Worm (Caenorhabditis elegans) whole organism, L1 larva: ENCODE results near the gene F55F10.1.

Experiments
- Y116A8C.19 ChIP-seq: sonication (generic microtip); optimal IDR thresholded peaks from 2 replicates; lab custom pipeline; 2016; ENCODE audit warnings: missing compliant biosample characterization, missing genetic modification characterization, borderline replicate concordance
- aha-1 ChIP-seq: fragments of 150-350 bp; optimal IDR thresholded peaks from 2 replicates; lab custom pipeline; 2014; ENCODE audit warnings: missing biosample characterization, missing genetic modification characterization
- blmp-1 ChIP-seq: fragments of 150-350 bp; optimal IDR thresholded peaks from 2 replicates; lab custom pipeline; 2014; ENCODE audit warnings: missing biosample characterization, missing genetic modification characterization
- ceh-8 ChIP-seq: fragments of 200-800 bp; sonication (Bioruptor generic); optimal IDR thresholded peaks from 2 replicates; lab custom pipeline; 2018; ENCODE audit warnings: mild to moderate bottlenecking, missing genetic modification characterization, moderate library complexity, missing compliant biosample characterization
- ceh-88 ChIP-seq: fragments of 200-800 bp; sonication (Bioruptor generic); IDR thresholded peaks from 2 replicates; pipeline ENCODE4 v1.3.6; 2022; ENCODE audit warnings: missing genetic modification characterization, missing compliant biosample characterization
- dpl-1 ChIP-seq, 3 experiments: fragments of 150-350 bp in 2 of 3; sonication (generic microtip) in 1 of 3; optimal IDR thresholded peaks; 2 replicates each; lab custom pipeline; 2014 to 2017; ENCODE audit warnings: missing biosample characterization in 3 of 3, missing genetic modification characterization in 3 of 3, missing genetic modification reagents in 3 of 3
- dsc-1 ChIP-seq: sonication (generic microtip); optimal IDR thresholded peaks from 2 replicates; lab custom pipeline; 2016; ENCODE audit warnings: mild to moderate bottlenecking, missing genetic modification characterization, missing compliant biosample characterization
- efl-3 ChIP-seq: fragments of 200-800 bp; sonication (Bioruptor generic); optimal IDR thresholded peaks from 2 replicates; lab custom pipeline; 2018; ENCODE audit warnings: mild to moderate bottlenecking, missing genetic modification characterization, missing compliant biosample characterization
- egl-27 ChIP-seq, 2 experiments: fragments of 150-350 bp in 1 of 2; sonication (generic microtip); optimal IDR thresholded peaks; 3 replicates each; lab custom pipeline; 2017 to 2018; ENCODE audit warnings: missing biosample characterization in 2 of 2, missing genetic modification characterization in 2 of 2, missing genetic modification reagents in 2 of 2
- elt-2 ChIP-seq: sonication (generic microtip); optimal IDR thresholded peaks from 2 replicates; lab custom pipeline; 2016; ENCODE audit warnings: missing genetic modification characterization, mild to moderate bottlenecking, inconsistent platforms, missing compliant biosample characterization, missing genetic modification reagents
- elt-3 ChIP-seq, 6 experiments: fragments of 150-350 bp in 1 of 6; sonication (generic microtip); optimal IDR thresholded peaks; 2 replicates each; lab custom pipeline; 2017 to 2018; ENCODE audit warnings: missing biosample characterization in 6 of 6, missing genetic modification characterization in 6 of 6, inconsistent platforms in 1 of 6
- ets-5 ChIP-seq: fragments of 200-800 bp; sonication (Bioruptor generic); IDR thresholded peaks from 2 replicates; pipeline ENCODE4 v1.3.6; 2022; ENCODE audit warnings: missing genetic modification characterization, missing compliant biosample characterization
- fkh-10 ChIP-seq: sonication (generic microtip); optimal IDR thresholded peaks from 2 replicates; lab custom pipeline; 2017; ENCODE audit warnings: missing biosample characterization, missing genetic modification reagents, missing genetic modification characterization
- fkh-4 ChIP-seq: sonication (generic microtip); optimal IDR thresholded peaks from 2 replicates; lab custom pipeline; 2016; ENCODE audit warnings: missing compliant biosample characterization, missing genetic modification characterization, borderline replicate concordance
- fos-1 ChIP-seq: fragments of 150-350 bp; optimal IDR thresholded peaks from 2 replicates; lab custom pipeline; 2014; ENCODE audit warnings: missing biosample characterization, missing genetic modification characterization
- hlh-4 ChIP-seq: sonication (generic microtip); optimal IDR thresholded peaks from 2 replicates; lab custom pipeline; 2016; ENCODE audit warnings: mild to moderate bottlenecking, missing genetic modification characterization, missing compliant biosample characterization
- irx-1 ChIP-seq: sonication (generic microtip); optimal IDR thresholded peaks from 2 replicates; lab custom pipeline; 2016; ENCODE audit warnings: missing genetic modification characterization, missing compliant biosample characterization
- jun-1 ChIP-seq: fragments of 150-350 bp; optimal IDR thresholded peaks from 2 replicates; lab custom pipeline; 2014; ENCODE audit warnings: missing biosample characterization, missing genetic modification reagents, missing genetic modification characterization
- lin-14 ChIP-seq: fragments of 200-800 bp; sonication (Bioruptor generic); optimal IDR thresholded peaks from 2 replicates; lab custom pipeline; 2018; ENCODE audit warnings: mild to moderate bottlenecking, missing genetic modification characterization, moderate library complexity, missing compliant biosample characterization
- lin-35 ChIP-seq, 2 experiments: fragments of 150-350 bp; optimal IDR thresholded peaks; 2 replicates each; lab custom pipeline; 2014; ENCODE audit warnings: missing biosample characterization in 2 of 2, missing genetic modification characterization in 2 of 2, missing genetic modification reagents in 2 of 2
- lin-39 ChIP-seq: fragments of 150-350 bp; optimal IDR thresholded peaks from 2 replicates; lab custom pipeline; 2014; ENCODE audit warnings: missing biosample characterization, missing genetic modification reagents, missing genetic modification characterization
- lir-3 ChIP-seq: sonication (generic microtip); optimal IDR thresholded peaks from 2 replicates; lab custom pipeline; 2016; ENCODE audit warnings: mild to moderate bottlenecking, missing genetic modification characterization, moderate library complexity, missing compliant biosample characterization; ENCODE audit not compliant: poor library complexity
- mab-9 ChIP-seq: fragments of 200-800 bp; sonication (Bioruptor generic); IDR thresholded peaks from 2 replicates; pipeline ENCODE4 v1.3.6; 2022; ENCODE audit warnings: missing genetic modification reagents, missing genetic modification characterization, missing compliant biosample characterization
- mef-2 ChIP-seq: fragments of 150-350 bp; optimal IDR thresholded peaks from 2 replicates; lab custom pipeline; 2014; ENCODE audit warnings: missing biosample characterization, missing genetic modification characterization
- mep-1 ChIP-seq: fragments of 150-350 bp; optimal IDR thresholded peaks from 2 replicates; lab custom pipeline; 2014; ENCODE audit warnings: missing biosample characterization, missing genetic modification characterization
- nhr-11 ChIP-seq: fragments of 150-350 bp; optimal IDR thresholded peaks from 2 replicates; lab custom pipeline; 2014; ENCODE audit warnings: missing biosample characterization, missing genetic modification characterization
- nhr-12 ChIP-seq: sonication (generic microtip); optimal IDR thresholded peaks from 2 replicates; lab custom pipeline; 2017; ENCODE audit warnings: missing biosample characterization, missing genetic modification characterization
- nhr-19 ChIP-seq: fragments of 200-800 bp; sonication (Bioruptor generic); conservative IDR thresholded peaks from 2 replicates; pipeline ENCODE4 v1.3.6; 2022; ENCODE audit warnings: missing genetic modification characterization, missing compliant biosample characterization
- nhr-20 ChIP-seq: sonication (generic microtip); optimal IDR thresholded peaks from 2 replicates; lab custom pipeline; 2016; ENCODE audit warnings: mild to moderate bottlenecking, missing genetic modification characterization, missing compliant biosample characterization
- nhr-28 ChIP-seq: fragments of 150-350 bp; optimal IDR thresholded peaks from 2 replicates; lab custom pipeline; 2014; ENCODE audit warnings: missing biosample characterization, missing genetic modification characterization
- nhr-47 ChIP-seq: sonication (generic microtip); optimal IDR thresholded peaks from 2 replicates; lab custom pipeline; 2016; ENCODE audit warnings: mild to moderate bottlenecking, missing genetic modification characterization, moderate library complexity, missing compliant biosample characterization
- nhr-71 ChIP-seq: sonication (generic microtip); optimal IDR thresholded peaks from 2 replicates; lab custom pipeline; 2016; ENCODE audit warnings: mild to moderate bottlenecking, missing genetic modification characterization, moderate library complexity, missing compliant biosample characterization
- nhr-77 ChIP-seq: fragments of 150-350 bp; optimal IDR thresholded peaks from 2 replicates; lab custom pipeline; 2014; ENCODE audit warnings: missing biosample characterization, missing genetic modification characterization
- nhr-84 ChIP-seq: sonication (generic microtip); optimal IDR thresholded peaks from 2 replicates; lab custom pipeline; 2017; ENCODE audit warnings: missing biosample characterization, missing genetic modification characterization
- nhr-90 ChIP-seq: sonication (generic microtip); optimal IDR thresholded peaks from 2 replicates; lab custom pipeline; 2016; ENCODE audit warnings: mild to moderate bottlenecking, missing genetic modification characterization, missing compliant biosample characterization; ENCODE audit not compliant: poor library complexity
- rnt-1 ChIP-seq: sonication (generic microtip); optimal IDR thresholded peaks from 2 replicates; lab custom pipeline; 2016; ENCODE audit warnings: mild to moderate bottlenecking, missing genetic modification characterization, moderate library complexity, missing compliant biosample characterization
- skn-1 ChIP-seq: fragments of 150-350 bp; optimal IDR thresholded peaks from 2 replicates; lab custom pipeline; 2014; ENCODE audit warnings: missing biosample characterization, missing genetic modification characterization
- snpc-4 ChIP-seq: fragments of 150-350 bp; optimal IDR thresholded peaks from 2 replicates; lab custom pipeline; 2014; ENCODE audit warnings: missing biosample characterization, missing genetic modification characterization
- snu-23 ChIP-seq: sonication (generic microtip); optimal IDR thresholded peaks from 2 replicates; lab custom pipeline; 2016; ENCODE audit warnings: missing genetic modification characterization, missing compliant biosample characterization
- sox-4 ChIP-seq: sonication (generic microtip); optimal IDR thresholded peaks from 2 replicates; lab custom pipeline; 2016; ENCODE audit warnings: missing genetic modification characterization, missing compliant biosample characterization
- sptf-1 ChIP-seq: fragments of 150-350 bp; optimal IDR thresholded peaks from 2 replicates; lab custom pipeline; 2014; ENCODE audit warnings: missing biosample characterization, missing genetic modification characterization
- sup-37 ChIP-seq: fragments of 200-800 bp; sonication (Bioruptor generic); optimal IDR thresholded peaks from 2 replicates; lab custom pipeline; 2018; ENCODE audit warnings: mild to moderate bottlenecking, missing genetic modification characterization, missing compliant biosample characterization
- tlp-1 ChIP-seq: fragments of 150-350 bp; optimal IDR thresholded peaks from 2 replicates; lab custom pipeline; 2014; ENCODE audit warnings: missing biosample characterization, missing genetic modification characterization
- unc-130 ChIP-seq: fragments of 150-350 bp; optimal IDR thresholded peaks from 2 replicates; lab custom pipeline; 2017; ENCODE audit warnings: missing biosample characterization, missing genetic modification characterization, inconsistent platforms
- xbp-1 ChIP-seq: sonication (generic microtip); optimal IDR thresholded peaks from 2 replicates; lab custom pipeline; 2016; ENCODE audit warnings: missing genetic modification characterization, missing compliant biosample characterization

Gene F55F10.1

ce11 chrIV:4407055-4407461, 46.4 kb downstream of the F55F10.1 start (continued):
- no peak for TF ChIP-seq lir-3 (tag; lab: Kevin White, UChicago)
- TF ChIP-seq elt-3 (tag; optimal IDR thresholded peaks at IDR 0.05; lab: Kevin White, UChicago): no peak
- TF ChIP-seq skn-1 (tag; lab: Kevin White, UChicago): peak; percentile 20
- peak; percentile 60 for TF ChIP-seq nhr-90 (tag; lab: Kevin White, UChicago)
- peak; percentile 62 for TF ChIP-seq rnt-1
- TF ChIP-seq sptf-1 (tag; lab: Kevin White, UChicago): no peak
- TF ChIP-seq nhr-47 (tag; lab: Kevin White, UChicago): peak; percentile 32
- TF ChIP-seq fkh-10 (GFP tag; lab: Kevin White, UChicago): no peak
- no peak for TF ChIP-seq efl-3 (GFP tag; lab: Kevin White, UChicago)
- TF ChIP-seq lin-14 (GFP tag; lab: Kevin White, UChicago): peak; percentile 67
- peak; percentile 5 for TF ChIP-seq irx-1
- TF ChIP-seq nhr-84 (tag; lab: Kevin White, UChicago): no peak
- no peak for TF ChIP-seq mef-2
- TF ChIP-seq jun-1: peak; percentile 62
- TF ChIP-seq Y116A8C.19 (tag; lab: Kevin White, UChicago): no peak
- peak; percentile 68 for TF ChIP-seq sup-37
- no peak for TF ChIP-seq tlp-1
- TF ChIP-seq lin-35 (GFP tag; optimal IDR thresholded peaks at IDR 0.05; lab: Kevin White, UChicago): peak in 1 of 2 experiments; percentile 24
- TF ChIP-seq nhr-77: peak; percentile 73
- TF ChIP-seq lin-39: no peak
- no peak for TF ChIP-seq fkh-4 (tag; lab: Kevin White, UChicago)
- peak; percentile 5 for TF ChIP-seq snu-23 (GFP tag; lab: Kevin White, UChicago)
- TF ChIP-seq egl-27 (tag; optimal IDR thresholded peaks at IDR 0.05; lab: Kevin White, UChicago): no peak
- no peak for TF ChIP-seq xbp-1 (tag; lab: Kevin White, UChicago)
- no peak for TF ChIP-seq dsc-1 (tag; lab: Kevin White, UChicago)
- TF ChIP-seq nhr-12 (tag; lab: Kevin White, UChicago): no peak
- no peak for TF ChIP-seq sox-4 (tag; lab: Kevin White, UChicago)
- TF ChIP-seq nhr-71 (tag; lab: Kevin White, UChicago): peak; percentile 68
- no peak for TF ChIP-seq blmp-1 (tag; lab: Kevin White, UChicago)
- peak; percentile 64 for TF ChIP-seq nhr-19 (GFP tag; lab: Robert Waterston, UW)
- TF ChIP-seq nhr-11 (tag; lab: Kevin White, UChicago): no peak
- no peak for TF ChIP-seq fos-1 (tag; lab: Kevin White, UChicago)
- no peak for TF ChIP-seq ceh-88
- peak; percentile 77 for TF ChIP-seq elt-2 (tag; lab: Kevin White, UChicago)
- no peak for TF ChIP-seq mab-9 (GFP tag; lab: Robert Waterston, UW)
- no peak for TF ChIP-seq nhr-28 (tag; lab: Kevin White, UChicago)
- TF ChIP-seq snpc-4: no peak
- no peak for TF ChIP-seq ceh-8 (GFP tag; lab: Kevin White, UChicago)
- TF ChIP-seq hlh-4 (tag; lab: Kevin White, UChicago): no peak
- no peak for TF ChIP-seq mep-1 (tag; lab: Kevin White, UChicago)
- TF ChIP-seq ets-5 (GFP tag; lab: Robert Waterston, UW): no peak
- TF ChIP-seq nhr-20 (tag; lab: Kevin White, UChicago): peak; percentile 53
- TF ChIP-seq unc-130 (tag; lab: Kevin White, UChicago): no peak
- TF ChIP-seq aha-1 (tag; lab: Kevin White, UChicago): no peak
- TF ChIP-seq dpl-1 (GFP tag; optimal IDR thresholded peaks at IDR 0.05; lab: Kevin White, UChicago): peak in 1 of 3 experiments; percentile 3
